Worm (Caenorhabditis elegans) whole organism, L3 larva: ENCODE measurements around the gene kmo-2.

Experiments
- R02D3.7 ChIP-seq: fragments of 150-350 bp; optimal IDR thresholded peaks from 2 replicates; lab custom pipeline; 2014; ENCODE audit warnings: missing biosample characterization, missing genetic modification characterization
- aly-2 ChIP-seq: fragments of 150-350 bp; optimal IDR thresholded peaks from 2 replicates; lab custom pipeline; 2014; ENCODE audit warnings: missing biosample characterization, missing genetic modification characterization
- ama-1 ChIP-seq: fragments of 150-350 bp; optimal IDR thresholded peaks from 2 replicates; lab custom pipeline; 2018
- ceh-16 ChIP-seq: sonication (generic microtip); optimal IDR thresholded peaks from 2 replicates; lab custom pipeline; 2017; ENCODE audit warnings: missing biosample characterization, missing genetic modification characterization
- ceh-28 ChIP-seq: fragments of 150-350 bp; optimal IDR thresholded peaks from 2 replicates; lab custom pipeline; 2014; ENCODE audit warnings: missing biosample characterization, missing genetic modification reagents, missing genetic modification characterization
- ceh-82 ChIP-seq: fragments of 150-350 bp; optimal IDR thresholded peaks from 2 replicates; lab custom pipeline; 2014; ENCODE audit warnings: missing biosample characterization, missing genetic modification characterization
- daf-12 ChIP-seq: fragments of 150-350 bp; optimal IDR thresholded peaks from 2 replicates; lab custom pipeline; 2014; ENCODE audit warnings: missing biosample characterization, missing genetic modification reagents, missing genetic modification characterization
- elt-1 ChIP-seq: fragments of 150-350 bp; optimal IDR thresholded peaks from 2 replicates; lab custom pipeline; 2014; ENCODE audit warnings: missing biosample characterization, missing genetic modification characterization
- elt-2 ChIP-seq: sonication (generic microtip); optimal IDR thresholded peaks from 2 replicates; lab custom pipeline; 2016; ENCODE audit warnings: missing genetic modification reagents, mild to moderate bottlenecking, missing genetic modification characterization, missing compliant biosample characterization
- elt-3 ChIP-seq, 3 experiments: fragments of 150-350 bp in 1 of 3; sonication (generic microtip) in 2 of 3; optimal IDR thresholded peaks; 2 replicates in 2 of 3; 4 replicates in 1 of 3; lab custom pipeline; 2014 to 2017; ENCODE audit warnings: missing biosample characterization in 3 of 3, missing genetic modification characterization in 3 of 3
- eor-1 ChIP-seq, 2 experiments: fragments of 150-350 bp; optimal IDR thresholded peaks; 2 replicates each; lab custom pipeline; 2014 to 2018; ENCODE audit warnings: missing biosample characterization in 2 of 2, missing genetic modification characterization in 2 of 2
- fkh-2 ChIP-seq: fragments of 150-350 bp; optimal IDR thresholded peaks from 2 replicates; lab custom pipeline; 2014; ENCODE audit warnings: missing biosample characterization, missing genetic modification reagents, missing genetic modification characterization
- fos-1 ChIP-seq: fragments of 150-350 bp; optimal IDR thresholded peaks from 2 replicates; lab custom pipeline; 2014; ENCODE audit warnings: missing biosample characterization, missing genetic modification characterization
- hmg-11 ChIP-seq: sonication (generic microtip); optimal IDR thresholded peaks from 2 replicates; lab custom pipeline; 2016; ENCODE audit warnings: missing genetic modification characterization, missing compliant biosample characterization
- jun-1 ChIP-seq: fragments of 150-350 bp; optimal IDR thresholded peaks from 2 replicates; lab custom pipeline; 2014; ENCODE audit warnings: missing biosample characterization, missing genetic modification reagents, missing genetic modification characterization
- lsy-12 ChIP-seq: sonication (generic microtip); optimal IDR thresholded peaks from 2 replicates; lab custom pipeline; 2016; ENCODE audit warnings: mild to moderate bottlenecking, missing genetic modification characterization, missing compliant biosample characterization
- mdl-1 ChIP-seq: fragments of 150-350 bp; optimal IDR thresholded peaks from 2 replicates; lab custom pipeline; 2014; ENCODE audit warnings: missing biosample characterization, missing genetic modification characterization
- nfya-1 ChIP-seq: sonication (generic microtip); optimal IDR thresholded peaks from 2 replicates; lab custom pipeline; 2017; ENCODE audit warnings: missing genetic modification characterization, mild to moderate bottlenecking, missing compliant biosample characterization, antibody characterized with exemption, moderate library complexity; ENCODE audit not compliant: insufficient read depth
- nhr-11 ChIP-seq: fragments of 150-350 bp; optimal IDR thresholded peaks from 2 replicates; lab custom pipeline; 2014; ENCODE audit warnings: missing biosample characterization, missing genetic modification characterization
- nhr-12 ChIP-seq: fragments of 150-350 bp; optimal IDR thresholded peaks from 2 replicates; lab custom pipeline; 2014; ENCODE audit warnings: missing biosample characterization, missing genetic modification characterization
- nhr-23 ChIP-seq: fragments of 150-350 bp; optimal IDR thresholded peaks from 2 replicates; lab custom pipeline; 2014; ENCODE audit warnings: missing biosample characterization, missing genetic modification reagents, missing genetic modification characterization
- nhr-25 ChIP-seq: sonication (generic microtip); optimal IDR thresholded peaks from 2 replicates; lab custom pipeline; 2017; ENCODE audit warnings: missing biosample characterization, missing genetic modification characterization
- nhr-28 ChIP-seq: fragments of 150-350 bp; optimal IDR thresholded peaks from 2 replicates; lab custom pipeline; 2014; ENCODE audit warnings: missing biosample characterization, missing genetic modification characterization
- nhr-43 ChIP-seq: sonication (generic microtip); optimal IDR thresholded peaks from 2 replicates; lab custom pipeline; 2016; ENCODE audit warnings: mild to moderate bottlenecking, missing genetic modification characterization, missing compliant biosample characterization; ENCODE audit not compliant: poor library complexity, severe bottlenecking
- nhr-76 ChIP-seq: fragments of 150-350 bp; sonication (generic microtip); optimal IDR thresholded peaks from 5 replicates; lab custom pipeline; 2014; ENCODE audit warnings: missing biosample characterization, missing genetic modification characterization
- nhr-77 ChIP-seq: fragments of 150-350 bp; optimal IDR thresholded peaks from 2 replicates; lab custom pipeline; 2014; ENCODE audit warnings: missing biosample characterization, missing genetic modification characterization
- pha-4 ChIP-seq: fragments of 150-350 bp; optimal IDR thresholded peaks from 2 replicates; lab custom pipeline; 2014; ENCODE audit warnings: missing biosample characterization, missing genetic modification reagents, missing genetic modification characterization
- pqm-1 ChIP-seq: fragments of 150-350 bp; optimal IDR thresholded peaks from 2 replicates; lab custom pipeline; 2017; ENCODE audit warnings: missing biosample characterization, missing genetic modification characterization, inconsistent platforms
- sea-2 ChIP-seq: fragments of 150-350 bp; sonication (generic microtip); optimal IDR thresholded peaks from 4 replicates; lab custom pipeline; 2014; ENCODE audit warnings: missing biosample characterization, missing genetic modification reagents, missing genetic modification characterization
- skn-1 ChIP-seq: fragments of 150-350 bp; optimal IDR thresholded peaks from 2 replicates; lab custom pipeline; 2014; ENCODE audit warnings: missing biosample characterization, missing genetic modification characterization
- snpc-4 ChIP-seq: fragments of 150-350 bp; optimal IDR thresholded peaks from 2 replicates; lab custom pipeline; 2014; ENCODE audit warnings: missing biosample characterization, missing genetic modification characterization
- unc-39 ChIP-seq: sonication (generic microtip); optimal IDR thresholded peaks from 4 replicates; lab custom pipeline; 2017; ENCODE audit warnings: missing biosample characterization, missing genetic modification characterization
- unc-62 ChIP-seq: fragments of 150-350 bp; sonication (generic microtip); optimal IDR thresholded peaks from 4 replicates; lab custom pipeline; 2014; ENCODE audit warnings: missing biosample characterization, missing genetic modification reagents, missing genetic modification characterization
- ztf-11 ChIP-seq: fragments of 150-350 bp; optimal IDR thresholded peaks from 2 replicates; lab custom pipeline; 2014; ENCODE audit warnings: missing biosample characterization, missing genetic modification characterization
- ztf-4 ChIP-seq: fragments of 150-350 bp; optimal IDR thresholded peaks from 2 replicates; lab custom pipeline; 2014; ENCODE audit warnings: missing biosample characterization, missing genetic modification characterization

kmo-2 gene

DNA sequence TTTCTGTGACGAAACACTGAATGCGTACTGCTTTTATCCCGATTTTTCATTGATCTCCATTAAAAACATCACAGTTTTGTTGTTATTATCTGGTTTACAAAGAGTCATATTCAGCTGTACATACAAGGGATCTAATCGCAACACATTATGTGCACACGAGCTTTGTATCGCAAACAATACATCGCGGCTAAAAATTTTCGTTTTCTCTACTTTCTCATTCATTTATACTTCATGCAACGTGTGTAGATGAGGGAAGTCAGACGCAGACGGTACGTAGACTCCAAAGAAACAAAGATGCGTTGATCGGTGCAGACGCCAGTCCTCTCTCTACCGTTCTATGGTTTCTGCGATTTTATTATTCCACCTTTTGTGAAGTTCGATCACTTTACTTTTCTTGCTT lies 38.5 kb upstream of the kmo-2 start, which contains the start of gene nhr-136:
TSS of gene nhr-136 (plus strand) at position 301 of the 400 bp plus-strand sequence.
- no peak for TF ChIP-seq nhr-25
- TF ChIP-seq unc-62, result no peak
- TF ChIP-seq ama-1 (lab: Kevin White, UChicago), result no peak
- no peak for TF ChIP-seq ztf-4
- TF ChIP-seq pha-4 (tag; lab: Kevin White, UChicago), result no peak

DNA sequence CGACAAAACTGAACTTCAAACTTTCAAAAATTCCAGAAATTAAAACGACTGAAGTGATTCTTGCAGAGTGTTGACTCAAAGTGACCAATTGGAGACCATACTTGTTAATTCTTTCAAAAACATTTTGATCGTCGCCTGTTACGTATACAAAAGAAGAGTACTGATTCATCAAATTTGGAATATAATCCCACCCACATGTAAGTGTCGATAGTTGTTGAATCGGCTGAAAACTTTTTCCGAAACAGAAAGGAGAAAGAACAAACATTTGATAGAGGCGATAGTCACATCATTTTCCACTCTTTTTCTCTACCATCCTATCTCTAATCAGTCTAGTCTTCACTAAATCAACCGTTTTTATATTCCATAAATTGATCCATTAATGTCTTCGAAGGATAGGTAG lies 35.6 kb upstream of the kmo-2 start, which contains the start of gene nhr-153:
TSS of gene nhr-153 (plus strand) at position 301 of the 400 bp plus-strand sequence.
- TF ChIP-seq nhr-11 (tag; lab: Kevin White, UChicago) (no peak), elt-2 (peak; percentile 17), pqm-1 (tag; lab: Kevin White, UChicago) (peak; percentile 34)

ce11 chrV:12100794-12101343 lies 32.5 kb upstream of the kmo-2 start, which contains the start of gene nhr-154:
nhr-154 (plus strand) TSS chrV:12101293.
- TF ChIP-seq nhr-11 (tag; lab: Kevin White, UChicago) (no peak), ceh-28 (tag; lab: Kevin White, UChicago) (peak; percentile 42), nhr-23 (tag; lab: Kevin White, UChicago) (no peak), elt-2 (peak; percentile 23), aly-2 (tag; lab: Kevin White, UChicago) (no peak), jun-1 (tag; lab: Kevin White, UChicago) (no peak), nfya-1 (no peak), snpc-4 (tag; lab: Kevin White, UChicago) (peak; percentile 32), nhr-77 (tag; lab: Kevin White, UChicago) (no peak), ztf-11 (no peak), hmg-11 (tag; lab: Kevin White, UChicago) (peak; percentile 25), pha-4 (tag; lab: Kevin White, UChicago) (peak; percentile 75), pqm-1 (tag; lab: Kevin White, UChicago) (peak; percentile 25), nhr-76 (tag; lab: Kevin White, UChicago) (no peak), elt-3 (tag; optimal IDR thresholded peaks at IDR 0.05; lab: Kevin White, UChicago) (no peak), fkh-2 (tag; lab: Kevin White, UChicago) (no peak), mdl-1 (no peak), skn-1 (no peak), ceh-82 (tag; lab: Kevin White, UChicago) (no peak), ceh-16 (tag; lab: Kevin White, UChicago) (no peak)

DNA sequence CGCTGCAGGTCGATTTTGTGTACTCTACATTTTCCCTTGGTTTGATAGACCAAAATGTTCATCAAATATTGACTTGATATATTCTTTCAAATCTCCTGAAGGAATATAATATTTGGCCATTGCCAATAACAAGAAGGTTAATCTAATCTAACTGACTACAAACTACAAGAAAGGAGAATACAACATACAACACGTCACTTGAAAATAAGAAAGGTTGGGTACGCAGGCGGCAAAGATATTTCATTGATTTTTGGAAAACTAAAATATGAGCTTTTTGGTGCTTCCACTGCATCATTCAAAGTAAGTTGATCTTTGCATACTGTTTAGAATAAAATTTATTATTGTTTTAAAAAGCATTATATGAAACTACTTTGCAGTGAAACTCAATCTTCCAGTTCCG lies 29.8 kb upstream of the kmo-2 start, which contains the start of gene nhr-209:
TSS of gene nhr-209 (plus strand) at position 27 of the 400 bp plus-strand sequence.
- no peak for TF ChIP-seq daf-12 (tag; lab: Kevin White, UChicago)
- no peak for TF ChIP-seq eor-1 (tag; optimal IDR thresholded peaks at IDR 0.05; lab: Kevin White, UChicago)
- no peak for TF ChIP-seq elt-1 (tag; lab: Kevin White, UChicago)
- TF ChIP-seq jun-1 (tag; lab: Kevin White, UChicago), result no peak
- TF ChIP-seq ceh-28 (tag; lab: Kevin White, UChicago), result no peak
- TF ChIP-seq unc-39 (tag; lab: Kevin White, UChicago), result no peak
- no peak for TF ChIP-seq pqm-1 (tag; lab: Kevin White, UChicago)
- no peak for TF ChIP-seq snpc-4 (tag; lab: Kevin White, UChicago)
- TF ChIP-seq, all 47 proteins: peak for 0

ce11 chrV:12095865-12096264 lies 27.5 kb upstream of the kmo-2 start, which contains the start of gene nhr-207:
nhr-207 (plus strand) TSS chrV:12096146.
- TF ChIP-seq mdl-1, result no peak
- no peak for TF ChIP-seq fos-1 (tag; lab: Kevin White, UChicago)
- peak; percentile 89 for TF ChIP-seq pqm-1 (tag; lab: Kevin White, UChicago)
- no peak for TF ChIP-seq nhr-28 (tag; lab: Kevin White, UChicago)
- peak; percentile 26 for TF ChIP-seq elt-2
- TF ChIP-seq nhr-12 (tag; lab: Kevin White, UChicago), result no peak
- no peak for TF ChIP-seq R02D3.7 (tag; lab: Kevin White, UChicago)
- TF ChIP-seq aly-2 (tag; lab: Kevin White, UChicago), result no peak
- peak; percentile 87 for TF ChIP-seq pha-4 (tag; lab: Kevin White, UChicago)
- no peak for TF ChIP-seq elt-3 (tag; optimal IDR thresholded peaks at IDR 0.05; lab: Kevin White, UChicago)
- TF ChIP-seq snpc-4 (tag; lab: Kevin White, UChicago), result no peak
- no peak for TF ChIP-seq ztf-4
- no peak for TF ChIP-seq fkh-2 (tag; lab: Kevin White, UChicago)
- no peak for TF ChIP-seq nhr-76 (tag; lab: Kevin White, UChicago)
- TF ChIP-seq sea-2 (GFP tag; lab: Kevin White, UChicago), result no peak
- TF ChIP-seq lsy-12 (tag; lab: Kevin White, UChicago), result no peak
- no peak for TF ChIP-seq eor-1 (tag; optimal IDR thresholded peaks at IDR 0.05; lab: Kevin White, UChicago)
- TF ChIP-seq ztf-11, result no peak
- no peak for TF ChIP-seq nhr-43 (tag; lab: Kevin White, UChicago)
- TF ChIP-seq ceh-16 (tag; lab: Kevin White, UChicago), result no peak
- peak; percentile 8 for TF ChIP-seq jun-1 (tag; lab: Kevin White, UChicago)
